Worm (Caenorhabditis elegans): ENCODE results near the gene ZK470.14.

ZK470.14 gene

ce11 chrX:4167150-4167549 is at the start of gene ZK470.14:
ZK470.14 (plus strand) TSS chrX:4167450.
- no peak for TF ChIP-seq unc-62 (GFP tag; optimal IDR thresholded peaks at IDR 0.05)

- TF ChIP-seq unc-62 (GFP tag; optimal IDR thresholded peaks at IDR 0.05): no peak
Observed at ce11 chrX:4117626-4118025, 49.6 kb upstream of the ZK470.14 start, which contains the start of gene F09F9.5. F09F9.5 (plus strand) TSS chrX:4117926.

- TF ChIP-seq unc-62 (GFP tag; optimal IDR thresholded peaks at IDR 0.05): no peak
Observed at ce11 chrX:4120935-4121334, 46.3 kb upstream of the ZK470.14 start, which contains the start of gene F09F9.3. F09F9.3 (minus strand) TSS chrX:4121035.

ce11 chrX:4123368-4123767 is 43.9 kb upstream of the ZK470.14 start:
- no peak for TF ChIP-seq unc-62 (GFP tag; optimal IDR thresholded peaks at IDR 0.05)

ce11 chrX:4125165-4125803 is 42.0 kb upstream of the ZK470.14 start:
- TF ChIP-seq unc-62 (GFP tag; optimal IDR thresholded peaks at IDR 0.05): no peak

- no peak for TF ChIP-seq unc-62 (GFP tag; optimal IDR thresholded peaks at IDR 0.05)
Observed at ce11 chrX:4128684-4129083, 38.6 kb upstream of the ZK470.14 start.

ce11 chrX:4131354-4131753 is 35.9 kb upstream of the ZK470.14 start:
- no peak for TF ChIP-seq unc-62 (GFP tag; optimal IDR thresholded peaks at IDR 0.05)

ce11 chrX:4132243-4132642 is 35.0 kb upstream of the ZK470.14 start:
- TF ChIP-seq unc-62 (GFP tag; optimal IDR thresholded peaks at IDR 0.05): no peak

- no peak for TF ChIP-seq unc-62 (GFP tag; optimal IDR thresholded peaks at IDR 0.05)
Observed at ce11 chrX:4133378-4133777, 33.9 kb upstream of the ZK470.14 start.

- TF ChIP-seq unc-62 (GFP tag; optimal IDR thresholded peaks at IDR 0.05): no peak
Observed at ce11 chrX:4134855-4135254, 32.4 kb upstream of the ZK470.14 start, which contains the start of gene ZK470.2. ZK470.2 (plus strand) TSS chrX:4135155.

ce11 chrX:4136547-4137311 is 30.5 kb upstream of the ZK470.14 start:
- no peak for TF ChIP-seq unc-62 (GFP tag; optimal IDR thresholded peaks at IDR 0.05)

ce11 chrX:4137452-4138164 is 29.6 kb upstream of the ZK470.14 start:
- no peak for TF ChIP-seq unc-62 (GFP tag; optimal IDR thresholded peaks at IDR 0.05)

- TF ChIP-seq unc-62 (GFP tag; optimal IDR thresholded peaks at IDR 0.05): no peak
Observed at ce11 chrX:4138413-4139193, 28.6 kb upstream of the ZK470.14 start.

- TF ChIP-seq unc-62 (GFP tag; optimal IDR thresholded peaks at IDR 0.05): no peak
Observed at ce11 chrX:4139593-4140565, 27.4 kb upstream of the ZK470.14 start, which contains the start of gene ZK470.4. ZK470.4 (minus strand) TSS chrX:4139767.

Measured in whole organism, dauer.